Fruit fly (Drosophila melanogaster) whole organism, prepupa: ENCODE data around the gene Gr64f.

ENCODE experiments used
- Blimp-1 ChIP-seq: fragments of 200-800 bp; sonication (Bioruptor generic); optimal IDR thresholded peaks from 3 replicates; lab custom pipeline; 2017; ENCODE audit warnings: missing biosample characterization, missing genetic modification characterization, mild to moderate bottlenecking, moderate library complexity, missing genetic modification reagents
- CG11902 ChIP-seq: fragments of 200-800 bp; sonication (Bioruptor generic); optimal IDR thresholded peaks from 3 replicates; lab custom pipeline; 2016; ENCODE audit warnings: missing biosample characterization, missing genetic modification characterization
- CG6163 ChIP-seq: fragments of 200-800 bp; sonication (Bioruptor generic); IDR thresholded peaks from 3 replicates; pipeline ENCODE4 v1.3.6; 2022; ENCODE audit warnings: missing biosample characterization, missing genetic modification characterization
- CG6276 ChIP-seq: fragments of 200-800 bp; sonication (Bioruptor generic); optimal IDR thresholded peaks from 2 replicates; lab custom pipeline; 2017; ENCODE audit warnings: missing biosample characterization, mild to moderate bottlenecking, missing genetic modification characterization
- CG6854 ChIP-seq: fragments of 200-800 bp; sonication (Bioruptor generic); optimal IDR thresholded peaks from 2 replicates; lab custom pipeline; 2017; ENCODE audit warnings: missing biosample characterization, mild to moderate bottlenecking, missing genetic modification characterization
- CG8119 ChIP-seq: fragments of 200-800 bp; sonication (Bioruptor generic); IDR thresholded peaks from 3 replicates; pipeline ENCODE4 v1.3.6; 2022; ENCODE audit warnings: missing biosample characterization, missing genetic modification characterization
- Gug ChIP-seq: fragments of 200-800 bp; sonication (Bioruptor generic); IDR thresholded peaks from 2 replicates; pipeline ENCODE4 v1.3.6; 2022; ENCODE audit warnings: missing biosample characterization, missing genetic modification characterization
- Hr39 ChIP-seq: fragments of 200-800 bp; sonication (Bioruptor generic); optimal IDR thresholded peaks from 2 replicates; lab custom pipeline; 2016; ENCODE audit warnings: missing biosample characterization, missing genetic modification characterization
- Met ChIP-seq: fragments of 200-800 bp; sonication (Bioruptor generic); optimal IDR thresholded peaks from 3 replicates; lab custom pipeline; 2016; ENCODE audit warnings: missing biosample characterization, missing genetic modification characterization
- Sox102F ChIP-seq: fragments of 200-800 bp; sonication (Bioruptor generic); optimal IDR thresholded peaks from 2 replicates; lab custom pipeline; 2016; ENCODE audit warnings: missing biosample characterization, mild to moderate bottlenecking, missing genetic modification characterization
- achi ChIP-seq: fragments of 200-800 bp; sonication (Bioruptor generic); optimal IDR thresholded peaks from 3 replicates; lab custom pipeline; 2016; ENCODE audit warnings: missing biosample characterization, missing genetic modification characterization
- salr ChIP-seq, 2 experiments: fragments of 200-800 bp; sonication (Bioruptor generic); optimal IDR thresholded peaks; 3 replicates each; lab custom pipeline; 2016 to 2018; ENCODE audit warnings: missing biosample characterization in 2 of 2, missing genetic modification characterization in 2 of 2, mild to moderate bottlenecking in 1 of 2
- svp ChIP-seq: fragments of 200-800 bp; sonication (Bioruptor generic); peaks from one replicate; lab custom pipeline; 2016; ENCODE audit warnings: missing biosample characterization, missing genetic modification characterization
- vri ChIP-seq: fragments of 200-800 bp; sonication (Bioruptor generic); optimal IDR thresholded peaks from 3 replicates; lab custom pipeline; 2016; ENCODE audit warnings: missing biosample characterization, mild to moderate bottlenecking, missing genetic modification characterization

- TF ChIP-seq CG8119 (no peak), Hr39 (GFP tag; lab: Kevin White, UChicago) (no peak), Met (no peak), CG6854 (no peak), svp (no peak), Sox102F (GFP tag; lab: Kevin White, UChicago) (no peak), CG11902 (GFP tag; lab: Kevin White, UChicago) (no peak), Gug (GFP tag; lab: Robert Waterston, UW) (no peak), Blimp-1 (GFP tag; lab: Kevin White, UChicago) (no peak), achi (no peak), vri (no peak), CG6163 (GFP tag; lab: Robert Waterston, UW) (no peak), salr (GFP tag; optimal IDR thresholded peaks at IDR 0.05; lab: Kevin White, UChicago) (no peak), CG6276 (GFP tag; lab: Kevin White, UChicago) (no peak)
These were observed 32.3 kb upstream of the Gr64f start, which contains the start of gene CG14985 for dm6 chr3L:4003316-4003715.
